Fruit fly (Drosophila melanogaster) whole organism, embryonic: ENCODE measurements around the gene CG16964.
"Not testable (repeated sequence)": the region's sequence is repeated elsewhere in the genome, so short reads cannot be mapped to it uniquely, and the experiment has no call there.

Experiments
- CG12659 ChIP-seq: fragments of 200-800 bp; sonication (Bioruptor generic); optimal IDR thresholded peaks from 3 replicates; lab custom pipeline; 2017; ENCODE audit warnings: mild to moderate bottlenecking, missing biosample characterization, missing genetic modification reagents, missing genetic modification characterization
- CG13287 ChIP-seq: fragments of 200-800 bp; sonication (Bioruptor generic); IDR thresholded peaks from 2 replicates; pipeline ENCODE4 v1.3.6; 2022; ENCODE audit warnings: missing biosample characterization, missing genetic modification characterization; ENCODE audit not compliant: partially characterized antibody
- CG14860 ChIP-seq: fragments of 200-800 bp; sonication (Bioruptor generic); IDR thresholded peaks from 3 replicates; pipeline ENCODE4 v1.3.6; 2022; ENCODE audit warnings: missing biosample characterization, missing genetic modification characterization; ENCODE audit not compliant: partially characterized antibody
- CG15514 ChIP-seq: fragments of 200-800 bp; sonication (Bioruptor generic); optimal IDR thresholded peaks from 3 replicates; lab custom pipeline; 2017; ENCODE audit warnings: missing biosample characterization, missing genetic modification characterization, mild to moderate bottlenecking, moderate library complexity, missing genetic modification reagents
- CG3065 ChIP-seq: fragments of 200-800 bp; sonication (Bioruptor generic); optimal IDR thresholded peaks from 2 replicates; lab custom pipeline; 2016; ENCODE audit warnings: missing biosample characterization, missing genetic modification characterization
- CG3281 ChIP-seq: fragments of 200-800 bp; sonication (Bioruptor generic); optimal IDR thresholded peaks from 3 replicates; lab custom pipeline; 2017; ENCODE audit warnings: missing biosample characterization, mild to moderate bottlenecking, missing genetic modification characterization
- CG34422 ChIP-seq: fragments of 200-800 bp; sonication (Bioruptor generic); IDR thresholded peaks from 3 replicates; pipeline ENCODE4 v1.3.6; 2022; ENCODE audit warnings: missing biosample characterization, missing genetic modification characterization
- CG3847 ChIP-seq: fragments of 200-800 bp; sonication (Bioruptor generic); IDR thresholded peaks from 2 replicates; pipeline ENCODE4 v1.3.6; 2022; ENCODE audit warnings: missing biosample characterization, missing genetic modification characterization
- CG6689 ChIP-seq: fragments of 200-800 bp; sonication (Bioruptor generic); IDR thresholded peaks from 2 replicates; pipeline ENCODE4 v1.3.6; 2022; ENCODE audit warnings: missing biosample characterization, missing genetic modification characterization
- CG9932 ChIP-seq: fragments of 200-800 bp; sonication (Bioruptor generic); IDR thresholded peaks from 2 replicates; pipeline ENCODE4 v1.3.6; 2022; ENCODE audit warnings: missing biosample characterization, missing genetic modification characterization
- Chrac-16 ChIP-seq: fragments of 200-800 bp; sonication (Bioruptor generic); optimal IDR thresholded peaks from 3 replicates; lab custom pipeline; 2016; ENCODE audit warnings: missing biosample characterization, missing genetic modification characterization
- CoRest ChIP-seq: fragments of 200-800 bp; sonication (Bioruptor generic); optimal IDR thresholded peaks from 3 replicates; lab custom pipeline; 2018; ENCODE audit warnings: missing biosample characterization, mild to moderate bottlenecking, missing genetic modification characterization, moderate library complexity
- Dp ChIP-seq: fragments of 200-800 bp; sonication (Bioruptor generic); optimal IDR thresholded peaks from 2 replicates; lab custom pipeline; 2018; ENCODE audit warnings: missing biosample characterization, mild to moderate bottlenecking, missing genetic modification characterization, moderate library complexity
- Drgx ChIP-seq: fragments of 200-800 bp; sonication (Bioruptor generic); IDR thresholded peaks from 2 replicates; pipeline ENCODE4 v1.3.6; 2022; ENCODE audit warnings: missing biosample characterization, missing genetic modification characterization
- E2f2 ChIP-seq: fragments of 200-800 bp; sonication (Bioruptor generic); IDR thresholded peaks from 2 replicates; pipeline ENCODE4 v1.3.6; 2022; ENCODE audit warnings: missing biosample characterization, missing genetic modification characterization
- Gug ChIP-seq: fragments of 200-800 bp; sonication (Bioruptor generic); IDR thresholded peaks from 4 replicates; pipeline ENCODE4 v1.3.6; 2022; ENCODE audit warnings: missing biosample characterization, missing genetic modification characterization
- HmgZ ChIP-seq: fragments of 200-800 bp; sonication (Bioruptor generic); optimal IDR thresholded peaks from 2 replicates; lab custom pipeline; 2018; ENCODE audit warnings: missing biosample characterization, mild to moderate bottlenecking, missing genetic modification characterization
- MBD-R2 ChIP-seq: fragments of 200-800 bp; sonication (Bioruptor generic); IDR thresholded peaks from 2 replicates; pipeline ENCODE4 v1.3.6; 2022; ENCODE audit warnings: missing biosample characterization, missing genetic modification characterization
- Med ChIP-seq: fragments of 200-800 bp; sonication (Bioruptor generic); peaks from one replicate; lab custom pipeline; 2016; ENCODE audit warnings: missing biosample characterization, missing genetic modification characterization, mild to moderate bottlenecking, inconsistent platforms, moderate library complexity
- Myb ChIP-seq: fragments of 200-800 bp; sonication (Bioruptor generic); optimal IDR thresholded peaks from 2 replicates; lab custom pipeline; 2016; ENCODE audit warnings: missing biosample characterization, missing genetic modification characterization
- NFAT ChIP-seq: fragments of 200-800 bp; sonication (Bioruptor generic); IDR thresholded peaks from 2 replicates; pipeline ENCODE4 v1.3.6; 2022; ENCODE audit warnings: missing biosample characterization, missing genetic modification characterization
- Pdp1 ChIP-seq, 2 experiments: fragments of 200-800 bp; sonication (Bioruptor generic); optimal IDR thresholded peaks; 3 replicates each; lab custom pipeline; 2016; ENCODE audit warnings: missing biosample characterization in 2 of 2, missing genetic modification characterization in 2 of 2, mild to moderate bottlenecking in 1 of 2, moderate library complexity in 1 of 2
- bigmax ChIP-seq: fragments of 200-800 bp; sonication (Bioruptor generic); optimal IDR thresholded peaks from 2 replicates; lab custom pipeline; 2018; ENCODE audit warnings: missing biosample characterization, mild to moderate bottlenecking, missing genetic modification characterization
- chinmo ChIP-seq: fragments of 200-800 bp; sonication (Bioruptor generic); IDR thresholded peaks from 4 replicates; pipeline ENCODE4 v1.3.6; 2022; ENCODE audit warnings: missing biosample characterization, missing genetic modification characterization; ENCODE audit not compliant: partially characterized antibody
- ci ChIP-seq: fragments of 200-800 bp; sonication (Bioruptor generic); IDR thresholded peaks from 3 replicates; pipeline ENCODE4 v1.3.6; 2022; ENCODE audit warnings: missing biosample characterization, missing genetic modification characterization
- dm ChIP-seq: fragments of 200-800 bp; sonication (Bioruptor generic); optimal IDR thresholded peaks from 3 replicates; lab custom pipeline; 2016; ENCODE audit warnings: missing biosample characterization, missing genetic modification characterization
- ewg ChIP-seq: fragments of 200-800 bp; sonication (Bioruptor generic); optimal IDR thresholded peaks from 3 replicates; lab custom pipeline; 2017; ENCODE audit warnings: mild to moderate bottlenecking, missing biosample characterization, missing genetic modification reagents, missing genetic modification characterization
- gfzf ChIP-seq: fragments of 200-800 bp; sonication (Bioruptor generic); optimal IDR thresholded peaks from 2 replicates; lab custom pipeline; 2016; ENCODE audit warnings: missing biosample characterization, mild to moderate bottlenecking, missing genetic modification characterization, moderate library complexity
- gro ChIP-seq: fragments of 200-800 bp; sonication (Bioruptor generic); optimal IDR thresholded peaks from 2 replicates; lab custom pipeline; 2016; ENCODE audit warnings: missing biosample characterization, missing genetic modification characterization
- jumu ChIP-seq: fragments of 200-800 bp; sonication (Bioruptor generic); optimal IDR thresholded peaks from 3 replicates; lab custom pipeline; 2016; ENCODE audit warnings: missing biosample characterization, missing genetic modification characterization
- maf-S ChIP-seq: fragments of 200-800 bp; sonication (Bioruptor generic); optimal IDR thresholded peaks from 2 replicates; lab custom pipeline; 2016; ENCODE audit warnings: missing biosample characterization, missing genetic modification characterization
- nmo ChIP-seq: fragments of 200-800 bp; sonication (Bioruptor generic); optimal IDR thresholded peaks from 2 replicates; lab custom pipeline; 2018; ENCODE audit warnings: missing biosample characterization, mild to moderate bottlenecking, missing genetic modification characterization, moderate library complexity
- pzg ChIP-seq: fragments of 200-800 bp; sonication (Bioruptor generic); optimal IDR thresholded peaks from 3 replicates; lab custom pipeline; 2018; ENCODE audit warnings: missing biosample characterization, mild to moderate bottlenecking, missing genetic modification characterization, moderate library complexity
- row ChIP-seq: fragments of 200-800 bp; sonication (Bioruptor generic); IDR thresholded peaks from 3 replicates; pipeline ENCODE4 v1.3.6; 2022; ENCODE audit warnings: missing biosample characterization, missing genetic modification characterization
- sens ChIP-seq: fragments of 200-800 bp; sonication (Bioruptor generic); peaks from one replicate; lab custom pipeline; 2016; ENCODE audit warnings: missing biosample characterization, missing genetic modification characterization
- stwl ChIP-seq: fragments of 200-800 bp; sonication (Bioruptor generic); optimal IDR thresholded peaks from 3 replicates; lab custom pipeline; 2018; ENCODE audit warnings: missing biosample characterization, mild to moderate bottlenecking, missing genetic modification characterization, moderate library complexity
- unc-4 ChIP-seq: fragments of 200-800 bp; sonication (Bioruptor generic); IDR thresholded peaks from 2 replicates; pipeline ENCODE4 v1.3.6; 2022; ENCODE audit warnings: missing biosample characterization, missing genetic modification characterization; ENCODE audit not compliant: partially characterized antibody
- vvl ChIP-seq: fragments of 200-800 bp; sonication (Bioruptor generic); IDR thresholded peaks from 2 replicates; pipeline ENCODE4 v1.3.6; 2022; ENCODE audit warnings: missing biosample characterization, missing genetic modification characterization

Gene CG16964

DNA sequence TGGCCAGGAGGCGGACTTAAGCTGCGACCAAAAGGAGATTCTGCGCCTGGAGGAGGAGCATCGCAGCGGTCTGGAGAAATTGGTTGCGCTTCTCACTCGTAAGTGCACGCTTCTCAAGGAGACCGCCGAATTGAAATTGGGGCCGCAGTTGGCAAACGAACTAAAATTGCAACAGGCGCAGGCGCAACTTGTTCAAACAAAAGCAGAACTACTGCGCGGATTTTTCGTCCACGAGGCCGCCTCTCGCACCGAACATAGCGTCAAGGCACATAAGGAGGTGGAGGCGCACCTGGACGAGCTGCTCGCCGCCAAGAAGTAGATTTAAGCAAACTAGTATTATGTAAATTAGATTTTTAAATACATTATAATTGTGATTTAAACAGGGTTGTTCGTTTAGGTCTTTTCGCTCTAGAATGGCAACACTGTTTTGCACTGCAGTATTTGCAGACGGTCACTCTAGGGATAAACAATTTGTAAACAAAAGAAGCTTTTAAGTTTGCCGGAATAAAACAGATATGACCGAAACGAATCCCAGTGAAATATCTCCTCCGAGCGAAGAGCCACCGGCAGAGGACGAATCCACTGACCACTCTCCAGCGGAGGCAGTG is 42.8 kb downstream of the CG16964 start, which contains the start of gene escl:
TSS of gene escl (plus strand) at position 470 of the 608 bp plus-strand sequence.
- TF ChIP-seq CG12659 (peak; percentile 18), CG3065 (GFP tag; lab: Kevin White, UChicago) (no peak), ewg (GFP tag; lab: Kevin White, UChicago) (peak; percentile 55), CoRest (tag; lab: Kevin White, UChicago) (peak; percentile 1), stwl (tag; lab: Kevin White, UChicago) (peak; percentile 41), CG13287 (GFP tag; lab: Robert Waterston, UW) (peak; percentile 50), HmgZ (tag; lab: Kevin White, UChicago) (no peak), CG14860 (no peak), NFAT (GFP tag; lab: Robert Waterston, UW) (0 out of 2 replicates have a peak, but pooled peaks have one; percentile 9), Dp (peak; percentile 61), dm (no peak), sens (peak; percentile 51), CG3281 (GFP tag; lab: Kevin White, UChicago) (peak; percentile 94), gro (GFP tag; lab: Kevin White, UChicago) (no peak), chinmo (GFP tag; lab: Robert Waterston, UW) (peak; percentile 50; the same call in 1 of the 4 replicates), pzg (GFP tag; lab: Kevin White, UChicago) (peak; percentile 57), E2f2 (GFP tag; lab: Robert Waterston, UW) (peak; percentile 75), CG34422 (GFP tag; lab: Robert Waterston, UW) (no peak), gfzf (peak; percentile 56), maf-S (GFP tag; lab: Kevin White, UChicago) (no peak), Pdp1 (GFP tag; optimal IDR thresholded peaks at IDR 0.05; lab: Kevin White, UChicago) (peak in 1 of 2 experiments; percentile 21), CG6689 (GFP tag; lab: Robert Waterston, UW) (peak; percentile 14; the same call in 1 of the 2 replicates), Myb (GFP tag; lab: Kevin White, UChicago) (peak; percentile 26), MBD-R2 (GFP tag; lab: Robert Waterston, UW) (peak; percentile 85), vvl (GFP tag; lab: Robert Waterston, UW) (peak; percentile 90), unc-4 (0 out of 2 replicates have a peak, but pooled peaks have one; percentile 24), Med (GFP tag; lab: Kevin White, UChicago) (peak; percentile 71), nmo (GFP tag; lab: Kevin White, UChicago) (no peak), ci (GFP tag; lab: Robert Waterston, UW) (0 out of 3 replicates have a peak, but pooled peaks have one; percentile 5), Drgx (GFP tag; lab: Robert Waterston, UW) (no peak), CG3847 (GFP tag; lab: Robert Waterston, UW) (0 out of 2 replicates have a peak, but pooled peaks have one; percentile 29), row (GFP tag; lab: Robert Waterston, UW) (peak; percentile 24; the same call in 1 of the 3 replicates), Gug (GFP tag; lab: Robert Waterston, UW) (no peak), CG9932 (GFP tag; lab: Robert Waterston, UW) (peak; percentile 38), CG15514 (GFP tag; lab: Kevin White, UChicago) (peak; percentile 4)

DNA sequence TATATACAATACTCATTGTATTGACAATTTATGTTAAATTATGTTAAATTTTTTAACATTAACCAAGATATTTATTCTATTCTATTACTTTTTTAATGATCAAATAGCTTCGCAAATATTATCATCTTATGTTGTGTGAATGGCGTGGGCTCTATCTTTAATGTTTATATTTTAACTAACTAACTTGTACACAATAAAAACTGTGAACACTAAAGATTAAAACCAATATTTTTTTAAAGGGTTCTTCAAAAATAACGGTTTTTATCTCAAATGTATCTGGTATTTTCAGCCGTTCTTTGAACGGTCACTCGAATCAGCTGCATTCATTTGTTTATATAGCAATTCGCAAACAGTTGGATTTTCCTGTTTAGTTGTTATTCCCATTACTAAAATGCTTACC is 44.9 kb downstream of the CG16964 start, which contains the start of gene Ada1-2:
TSS of gene Ada1-2 (plus strand) at position 301 of the 400 bp plus-strand sequence.
- not testable (repeated sequence) for TF ChIP-seq Chrac-16 (GFP tag; lab: Kevin White, UChicago); jumu; bigmax (GFP tag; lab: Kevin White, UChicago)
